Fruit fly (Drosophila melanogaster) whole organism, adult: ENCODE measurements around the gene ssp.

Source experiments
- CG11617 ChIP-seq: fragments of 200-800 bp; sonication (Bioruptor generic); optimal IDR thresholded peaks from 2 replicates; lab custom pipeline; 2017; ENCODE audit warnings: mild to moderate bottlenecking, missing biosample characterization, missing genetic modification reagents, missing genetic modification characterization
- CG12768 ChIP-seq: fragments of 200-800 bp; sonication (Bioruptor generic); optimal IDR thresholded peaks from 2 replicates; lab custom pipeline; 2017; ENCODE audit warnings: missing biosample characterization, missing genetic modification characterization, mild to moderate bottlenecking, moderate library complexity, missing genetic modification reagents
- CG14711 ChIP-seq: fragments of 200-800 bp; sonication (Bioruptor generic); optimal IDR thresholded peaks from 2 replicates; lab custom pipeline; 2018; ENCODE audit warnings: missing biosample characterization, mild to moderate bottlenecking, missing genetic modification characterization, moderate library complexity
- CG1620 ChIP-seq: fragments of 200-800 bp; sonication (Bioruptor generic); optimal IDR thresholded peaks from 2 replicates; lab custom pipeline; 2016; ENCODE audit warnings: missing biosample characterization, missing genetic modification characterization
- CG33017 ChIP-seq: fragments of 200-800 bp; sonication (Bioruptor generic); optimal IDR thresholded peaks from 2 replicates; lab custom pipeline; 2018; ENCODE audit warnings: missing biosample characterization, mild to moderate bottlenecking, missing genetic modification characterization, moderate library complexity
- CG5204 ChIP-seq: fragments of 200-800 bp; sonication (Bioruptor generic); optimal IDR thresholded peaks from 2 replicates; lab custom pipeline; 2016; ENCODE audit warnings: missing biosample characterization, missing genetic modification characterization
- CG7045 ChIP-seq: fragments of 200-800 bp; sonication (Bioruptor generic); optimal IDR thresholded peaks from 2 replicates; lab custom pipeline; 2017; ENCODE audit warnings: missing biosample characterization, mild to moderate bottlenecking, missing genetic modification characterization
- CG7101 ChIP-seq: fragments of 200-800 bp; sonication (Bioruptor generic); optimal IDR thresholded peaks from 2 replicates; lab custom pipeline; 2018; ENCODE audit warnings: missing biosample characterization, mild to moderate bottlenecking, missing genetic modification characterization, moderate library complexity
- Clk ChIP-seq: fragments of 200-800 bp; sonication (Bioruptor generic); optimal IDR thresholded peaks from 2 replicates; lab custom pipeline; 2017; ENCODE audit warnings: missing biosample characterization, missing genetic modification characterization
- Crg-1 ChIP-seq: fragments of 200-800 bp; sonication (Bioruptor generic); optimal IDR thresholded peaks from 2 replicates; lab custom pipeline; 2016; ENCODE audit warnings: missing biosample characterization, missing genetic modification characterization
- Hr96 ChIP-seq: fragments of 200-800 bp; sonication (Bioruptor generic); optimal IDR thresholded peaks from 2 replicates; lab custom pipeline; 2016; ENCODE audit warnings: missing biosample characterization, missing genetic modification characterization
- Mnt ChIP-seq: fragments of 200-800 bp; sonication (Bioruptor generic); optimal IDR thresholded peaks from 2 replicates; lab custom pipeline; 2016; ENCODE audit warnings: missing biosample characterization, mild to moderate bottlenecking, missing genetic modification characterization
- bab1 ChIP-seq: fragments of 200-800 bp; sonication (Bioruptor generic); optimal IDR thresholded peaks from 3 replicates; lab custom pipeline; 2019; ENCODE audit warnings: missing biosample characterization, mild to moderate bottlenecking, missing genetic modification characterization, moderate library complexity
- cic ChIP-seq: fragments of 200-800 bp; sonication (Bioruptor generic); optimal IDR thresholded peaks from 2 replicates; lab custom pipeline; 2017; ENCODE audit warnings: missing biosample characterization, mild to moderate bottlenecking, missing genetic modification characterization, moderate library complexity
- cnc ChIP-seq, 2 experiments: fragments of >200 bp; optimal IDR thresholded peaks; 2 replicates each; lab custom pipeline; 2017
- kay ChIP-seq: fragments of 200-800 bp; sonication (Bioruptor generic); peaks from one replicate; lab custom pipeline; 2016; ENCODE audit warnings: missing biosample characterization, missing genetic modification characterization, borderline replicate concordance
- ovo ChIP-seq: fragments of 200-800 bp; sonication (Bioruptor generic); optimal IDR thresholded peaks from 2 replicates; lab custom pipeline; 2016; ENCODE audit warnings: missing biosample characterization, missing genetic modification characterization
- pad ChIP-seq: fragments of 200-800 bp; sonication (Bioruptor generic); optimal IDR thresholded peaks from 3 replicates; lab custom pipeline; 2017; ENCODE audit warnings: missing biosample characterization, missing genetic modification characterization, mild to moderate bottlenecking, moderate library complexity, missing genetic modification reagents
- tj ChIP-seq: fragments of 200-800 bp; sonication (Bioruptor generic); optimal IDR thresholded peaks from 3 replicates; lab custom pipeline; 2017; ENCODE audit warnings: missing biosample characterization, mild to moderate bottlenecking, missing genetic modification characterization, moderate library complexity
- toe ChIP-seq: fragments of 200-800 bp; sonication (Bioruptor generic); optimal IDR thresholded peaks from 2 replicates; lab custom pipeline; 2016; ENCODE audit warnings: missing biosample characterization, missing genetic modification characterization

ssp gene

DNA sequence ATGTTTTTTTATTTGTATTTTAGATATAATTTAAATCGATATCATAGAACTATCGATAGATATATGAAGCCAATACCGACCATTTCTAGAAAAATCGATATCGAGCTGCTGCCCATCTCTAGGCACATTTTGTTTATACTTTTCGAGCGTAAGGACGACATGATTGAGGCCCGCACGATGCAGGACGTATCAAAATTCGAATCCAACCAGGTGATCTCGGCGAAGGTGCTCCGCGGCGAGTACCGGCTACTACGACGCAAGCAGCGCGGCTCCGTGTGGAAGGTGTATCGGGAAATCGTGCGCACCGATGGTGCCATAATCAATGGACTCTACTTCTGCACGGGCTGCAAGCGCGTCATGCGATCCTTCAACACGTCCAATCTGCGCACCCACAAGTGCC is at the start of gene ssp:
ssp (plus strand) TSS at position 102 of the 400 bp plus-strand sequence.
- TF ChIP-seq CG1620 (GFP tag; lab: Kevin White, UChicago), result no peak
- TF ChIP-seq Mnt (GFP tag; lab: Kevin White, UChicago), result peak; percentile 1

DNA sequence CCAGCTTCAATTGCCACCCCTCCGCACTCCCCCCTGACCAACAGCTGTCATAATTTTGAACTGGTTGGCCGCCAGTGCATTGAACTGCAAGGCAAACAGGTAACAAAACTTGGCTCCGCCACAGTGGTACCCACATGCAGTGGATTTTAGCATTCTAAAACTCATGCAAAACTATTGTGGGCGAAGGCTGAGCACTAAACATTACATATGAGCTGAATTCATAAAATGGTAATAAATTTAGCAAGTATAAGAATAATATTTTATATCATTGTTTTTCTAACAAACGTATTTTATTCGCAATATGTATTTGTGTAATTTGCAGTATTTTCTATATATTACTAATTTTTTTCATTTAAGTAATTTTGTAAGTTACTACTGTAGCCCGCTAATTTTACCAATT is 45.7 kb upstream of the ssp start:
- TF ChIP-seq CG33017 (tag; lab: Kevin White, UChicago) (no peak), toe (no peak), Hr96 (no peak), bab1 (no peak), CG11617 (GFP tag; lab: Kevin White, UChicago) (no peak), Mnt (GFP tag; lab: Kevin White, UChicago) (no peak), pad (no peak), CG7045 (GFP tag; lab: Kevin White, UChicago) (no peak), cic (GFP tag; lab: Kevin White, UChicago) (no peak), CG14711 (tag; lab: Kevin White, UChicago) (no peak), CG12768 (GFP tag; lab: Kevin White, UChicago) (no peak), Clk (GFP tag; lab: Kevin White, UChicago) (no peak), CG1620 (GFP tag; lab: Kevin White, UChicago) (no peak), ovo (GFP tag; lab: Kevin White, UChicago) (no peak), cnc (optimal IDR thresholded peaks at IDR 0.05; lab: Kevin White, UChicago) (no peak)

DNA sequence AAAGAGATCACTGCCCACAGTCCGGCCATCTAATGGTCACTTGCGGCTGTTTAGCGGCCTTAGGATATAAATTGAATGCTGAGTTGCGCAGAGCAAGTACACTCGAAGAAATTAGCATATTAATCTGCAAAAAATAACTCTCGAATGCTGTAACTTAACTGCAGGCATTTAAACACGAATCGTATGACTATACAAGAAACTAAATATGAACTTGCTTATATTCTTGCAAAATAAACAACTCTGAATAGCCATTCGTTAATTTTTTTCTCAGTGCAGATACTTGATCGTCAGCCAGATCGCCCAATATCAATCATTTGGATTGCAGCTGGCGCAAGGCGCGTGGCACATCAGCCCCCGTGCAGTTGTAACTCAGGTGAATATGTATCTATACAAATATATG is 45.0 kb upstream of the ssp start:
- TF ChIP-seq Hr96 (no peak), CG7101 (tag; lab: Kevin White, UChicago) (no peak), CG7045 (GFP tag; lab: Kevin White, UChicago) (no peak)

DNA sequence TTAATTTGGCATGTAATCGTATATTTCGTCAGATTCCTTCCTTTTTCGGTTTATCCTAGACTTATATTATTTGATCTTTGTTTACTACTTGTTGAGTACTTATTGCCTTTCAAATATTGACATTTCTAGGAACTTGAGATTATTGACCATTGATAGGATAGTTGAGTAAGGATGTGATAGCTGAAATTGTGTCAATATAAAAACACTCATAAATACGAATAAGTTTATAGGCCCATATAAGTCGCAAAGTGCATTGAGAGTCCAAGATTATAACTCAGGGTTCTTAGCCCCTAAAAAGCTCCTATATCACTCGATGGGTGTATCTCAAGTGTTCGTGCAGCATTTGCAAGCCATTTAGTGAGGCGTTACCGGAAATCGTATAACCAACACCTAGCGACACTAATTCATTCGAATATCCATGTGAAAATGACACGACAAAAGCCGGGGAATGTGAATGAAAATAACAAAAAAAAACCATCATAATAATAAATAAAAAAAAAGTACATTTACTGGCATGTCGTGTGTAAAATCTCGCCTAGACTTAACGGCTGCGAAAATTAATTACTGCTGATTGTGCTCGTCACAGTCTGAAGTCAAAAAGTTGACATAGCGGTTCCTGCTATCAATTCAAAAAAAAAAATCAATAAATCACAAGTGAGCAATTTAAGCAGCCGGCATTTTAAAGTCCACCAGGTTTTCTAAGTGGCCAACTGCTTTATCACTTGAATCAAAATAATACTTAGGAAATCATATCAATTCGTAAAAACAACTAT is 44.0 kb upstream of the ssp start:
- TF ChIP-seq pad (peak; percentile 12), CG1620 (GFP tag; lab: Kevin White, UChicago) (no peak), cic (GFP tag; lab: Kevin White, UChicago) (peak; percentile 55), ovo (GFP tag; lab: Kevin White, UChicago) (no peak), CG12768 (GFP tag; lab: Kevin White, UChicago) (peak; percentile 77), cnc (optimal IDR thresholded peaks at IDR 0.05; lab: Kevin White, UChicago) (no peak), CG5204 (GFP tag; lab: Kevin White, UChicago) (no peak), Crg-1 (GFP tag; lab: Kevin White, UChicago) (no peak), tj (GFP tag; lab: Kevin White, UChicago) (peak; percentile 51), toe (no peak), kay (GFP tag; lab: Kevin White, UChicago) (peak; percentile 36), CG7101 (tag; lab: Kevin White, UChicago) (peak; percentile 45), bab1 (peak; percentile 5), CG7045 (GFP tag; lab: Kevin White, UChicago) (peak; percentile 45), Mnt (GFP tag; lab: Kevin White, UChicago) (peak; percentile 1), CG11617 (GFP tag; lab: Kevin White, UChicago) (no peak), CG14711 (tag; lab: Kevin White, UChicago) (peak; percentile 20), Clk (GFP tag; lab: Kevin White, UChicago) (no peak), CG33017 (tag; lab: Kevin White, UChicago) (peak; percentile 30), Hr96 (no peak)

DNA sequence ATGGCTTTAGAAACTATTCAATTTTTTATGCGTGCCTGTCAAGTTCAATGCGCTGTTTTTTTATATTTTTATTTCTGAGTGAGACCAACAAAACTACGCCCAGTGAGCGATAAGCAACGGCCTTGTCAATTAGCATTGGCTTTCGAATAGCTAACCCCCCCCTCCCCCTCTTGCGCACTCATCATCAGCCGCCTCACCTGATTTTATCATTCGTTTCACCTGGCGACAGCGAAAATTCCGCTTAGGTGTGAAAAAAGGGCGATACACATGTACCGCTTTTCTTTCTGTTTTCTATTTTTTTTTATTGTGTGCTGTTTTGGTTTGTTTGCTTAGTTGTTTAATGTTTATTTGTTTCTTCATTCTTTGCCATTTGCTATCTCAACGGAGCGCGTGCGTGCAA is 43.1 kb upstream of the ssp start:
- peak; percentile 5 for TF ChIP-seq CG12768 (GFP tag; lab: Kevin White, UChicago)
- no peak for TF ChIP-seq Mnt (GFP tag; lab: Kevin White, UChicago)
- peak; percentile 69 for TF ChIP-seq bab1
- TF ChIP-seq toe, result peak; percentile 59
- peak; percentile 95 for TF ChIP-seq tj (GFP tag; lab: Kevin White, UChicago)
- TF ChIP-seq CG1620 (GFP tag; lab: Kevin White, UChicago), result peak; percentile 17
- peak; percentile 38 for TF ChIP-seq CG7045 (GFP tag; lab: Kevin White, UChicago)
- no peak for TF ChIP-seq CG5204 (GFP tag; lab: Kevin White, UChicago)

DNA sequence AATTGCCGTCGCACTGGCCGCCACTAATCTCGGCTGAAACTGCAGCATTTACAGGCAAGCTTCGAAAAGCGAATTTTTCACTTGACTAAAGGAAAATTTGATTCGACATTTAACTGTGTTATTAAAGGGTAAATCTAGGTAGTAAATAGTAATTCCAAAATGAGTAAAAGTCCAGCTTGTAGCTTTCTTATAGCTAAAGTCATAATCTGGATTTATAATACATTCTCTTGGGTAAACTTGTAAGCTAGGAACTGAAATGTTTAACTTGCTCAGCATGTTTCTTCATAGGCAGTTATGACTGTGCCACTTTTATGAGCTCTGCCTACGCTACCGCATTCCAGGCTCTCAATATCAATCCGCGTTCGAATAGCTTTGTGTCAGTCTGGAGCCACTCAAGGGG is 41.7 kb upstream of the ssp start:
- TF ChIP-seq CG5204 (GFP tag; lab: Kevin White, UChicago) (no peak), Clk (GFP tag; lab: Kevin White, UChicago) (no peak), CG12768 (GFP tag; lab: Kevin White, UChicago) (no peak), CG11617 (GFP tag; lab: Kevin White, UChicago) (no peak), Hr96 (no peak), CG14711 (tag; lab: Kevin White, UChicago) (no peak), kay (GFP tag; lab: Kevin White, UChicago) (no peak), CG33017 (tag; lab: Kevin White, UChicago) (no peak), pad (no peak), Mnt (GFP tag; lab: Kevin White, UChicago) (no peak), CG1620 (GFP tag; lab: Kevin White, UChicago) (no peak)
